Fruit fly (Drosophila melanogaster) whole organism, embryonic: ENCODE measurements around the gene POLDIP2.

Source experiments
- Atf-2 ChIP-seq: fragments of 200-800 bp; sonication (Bioruptor generic); optimal IDR thresholded peaks from 2 replicates; lab custom pipeline; 2016; ENCODE audit warnings: missing biosample characterization, missing genetic modification characterization
- BEAF-32 ChIP-seq: fragments of 200-800 bp; sonication (Bioruptor generic); optimal IDR thresholded peaks from 3 replicates; lab custom pipeline; 2017; ENCODE audit warnings: missing biosample characterization, missing genetic modification characterization, mild to moderate bottlenecking, moderate library complexity, missing genetic modification reagents
- BtbVII ChIP-seq: fragments of 200-800 bp; sonication (Bioruptor generic); optimal IDR thresholded peaks from 3 replicates; lab custom pipeline; 2017; ENCODE audit warnings: missing biosample characterization, mild to moderate bottlenecking, missing genetic modification characterization
- CG10274 ChIP-seq: fragments of 200-800 bp; sonication (Bioruptor generic); optimal IDR thresholded peaks from 3 replicates; lab custom pipeline; 2017; ENCODE audit warnings: missing biosample characterization, mild to moderate bottlenecking, missing genetic modification characterization
- CG10431 ChIP-seq: fragments of 200-800 bp; sonication (Bioruptor generic); optimal IDR thresholded peaks from 3 replicates; lab custom pipeline; 2018; ENCODE audit warnings: missing biosample characterization, mild to moderate bottlenecking, missing genetic modification characterization
- CG11696 ChIP-seq: fragments of 200-800 bp; sonication (Bioruptor generic); IDR thresholded peaks from 2 replicates; pipeline ENCODE4 v1.3.6; 2022; ENCODE audit warnings: missing biosample characterization, missing genetic modification characterization
- CG13287 ChIP-seq: fragments of 200-800 bp; sonication (Bioruptor generic); IDR thresholded peaks from 2 replicates; pipeline ENCODE4 v1.3.6; 2022; ENCODE audit warnings: missing biosample characterization, missing genetic modification characterization; ENCODE audit not compliant: partially characterized antibody
- CG14965 ChIP-seq: fragments of 200-800 bp; sonication (Bioruptor generic); optimal IDR thresholded peaks from 2 replicates; lab custom pipeline; 2016; ENCODE audit warnings: missing biosample characterization, missing genetic modification characterization, borderline replicate concordance
- CG1647 ChIP-seq: fragments of 200-800 bp; sonication (Bioruptor generic); optimal IDR thresholded peaks from 3 replicates; lab custom pipeline; 2016; ENCODE audit warnings: missing biosample characterization, missing genetic modification characterization
- CG16813 ChIP-seq: fragments of 200-800 bp; sonication (Bioruptor generic); IDR thresholded peaks from 3 replicates; pipeline ENCODE4 v1.3.6; 2022; ENCODE audit warnings: missing biosample characterization, missing genetic modification characterization; ENCODE audit not compliant: partially characterized antibody
- CG17359 ChIP-seq: fragments of 200-800 bp; sonication (Bioruptor generic); optimal IDR thresholded peaks from 3 replicates; lab custom pipeline; 2018; ENCODE audit warnings: missing biosample characterization, mild to moderate bottlenecking, missing genetic modification characterization, moderate library complexity
- CG17361 ChIP-seq: fragments of 200-800 bp; sonication (Bioruptor generic); IDR thresholded peaks from 3 replicates; pipeline ENCODE4 v1.3.6; 2022; ENCODE audit warnings: missing biosample characterization, missing genetic modification characterization
- CG34422 ChIP-seq: fragments of 200-800 bp; sonication (Bioruptor generic); IDR thresholded peaks from 3 replicates; pipeline ENCODE4 v1.3.6; 2022; ENCODE audit warnings: missing biosample characterization, missing genetic modification characterization
- CG7987 ChIP-seq: fragments of 200-800 bp; sonication (Bioruptor generic); optimal IDR thresholded peaks from 2 replicates; lab custom pipeline; 2018; ENCODE audit warnings: missing biosample characterization, mild to moderate bottlenecking, missing genetic modification characterization, moderate library complexity
- CG8089 ChIP-seq: fragments of 200-800 bp; sonication (Bioruptor generic); optimal IDR thresholded peaks from 3 replicates; lab custom pipeline; 2016; ENCODE audit warnings: missing biosample characterization, missing genetic modification characterization
- CG8281 ChIP-seq: fragments of 200-800 bp; sonication (Bioruptor generic); optimal IDR thresholded peaks from 2 replicates; lab custom pipeline; 2018; ENCODE audit warnings: missing biosample characterization, mild to moderate bottlenecking, missing genetic modification characterization, moderate library complexity
- D ChIP-seq, 2 experiments: fragments of 200-800 bp in 1 of 2; fragments of >200 bp in 1 of 2; sonication (Bioruptor generic) in 1 of 2; optimal IDR thresholded peaks; 2 replicates in 1 of 2; 3 replicates in 1 of 2; lab custom pipeline; 2017; ENCODE audit warnings: mild to moderate bottlenecking in 1 of 2, missing biosample characterization in 1 of 2, missing genetic modification characterization in 1 of 2, missing genetic modification reagents in 1 of 2
- Dad ChIP-seq: fragments of 200-800 bp; sonication (Bioruptor generic); optimal IDR thresholded peaks from 3 replicates; lab custom pipeline; 2016; ENCODE audit warnings: missing biosample characterization, missing genetic modification characterization
- Doc3 ChIP-seq: fragments of 200-800 bp; sonication (Bioruptor generic); IDR thresholded peaks from 3 replicates; pipeline ENCODE4 v1.3.6; 2022; ENCODE audit warnings: missing biosample characterization, missing genetic modification characterization; ENCODE audit not compliant: partially characterized antibody
- Dref ChIP-seq: fragments of 200-800 bp; sonication (Bioruptor generic); IDR thresholded peaks from 2 replicates; pipeline ENCODE4 v1.3.6; 2022; ENCODE audit warnings: missing biosample characterization, missing genetic modification characterization
- Drgx ChIP-seq: fragments of 200-800 bp; sonication (Bioruptor generic); IDR thresholded peaks from 2 replicates; pipeline ENCODE4 v1.3.6; 2022; ENCODE audit warnings: missing biosample characterization, missing genetic modification characterization
- HLH54F ChIP-seq: fragments of 200-800 bp; sonication (Bioruptor generic); optimal IDR thresholded peaks from 3 replicates; lab custom pipeline; 2016; ENCODE audit warnings: missing biosample characterization, missing genetic modification characterization
- Hmx ChIP-seq: fragments of 200-800 bp; sonication (Bioruptor generic); optimal IDR thresholded peaks from 2 replicates; lab custom pipeline; 2016; ENCODE audit warnings: missing biosample characterization, missing genetic modification characterization
- Med ChIP-seq: fragments of 200-800 bp; sonication (Bioruptor generic); peaks from one replicate; lab custom pipeline; 2016; ENCODE audit warnings: missing biosample characterization, missing genetic modification characterization, mild to moderate bottlenecking, inconsistent platforms, moderate library complexity
- Meics ChIP-seq: fragments of 200-800 bp; sonication (Bioruptor generic); optimal IDR thresholded peaks from 2 replicates; lab custom pipeline; 2017; ENCODE audit warnings: missing biosample characterization, mild to moderate bottlenecking, missing genetic modification characterization
- Sox102F ChIP-seq: fragments of 200-800 bp; sonication (Bioruptor generic); optimal IDR thresholded peaks from 2 replicates; lab custom pipeline; 2018; ENCODE audit warnings: missing biosample characterization, mild to moderate bottlenecking, missing genetic modification characterization, moderate library complexity
- amos ChIP-seq: fragments of 200-800 bp; sonication (Bioruptor generic); IDR thresholded peaks from 2 replicates; pipeline ENCODE4 v1.3.6; 2022; ENCODE audit warnings: missing biosample characterization, missing genetic modification characterization; ENCODE audit not compliant: partially characterized antibody
- bsh ChIP-seq, 2 experiments: fragments of 200-800 bp; sonication (Bioruptor generic); optimal IDR thresholded peaks; 2 replicates each; lab custom pipeline; 2017 to 2018; ENCODE audit warnings: mild to moderate bottlenecking in 2 of 2, missing biosample characterization in 2 of 2, missing genetic modification characterization in 2 of 2, moderate library complexity in 1 of 2
- chinmo ChIP-seq: fragments of 200-800 bp; sonication (Bioruptor generic); IDR thresholded peaks from 4 replicates; pipeline ENCODE4 v1.3.6; 2022; ENCODE audit warnings: missing biosample characterization, missing genetic modification characterization; ENCODE audit not compliant: partially characterized antibody
- chn ChIP-seq: fragments of 200-800 bp; sonication (Bioruptor generic); optimal IDR thresholded peaks from 2 replicates; lab custom pipeline; 2016; ENCODE audit warnings: missing biosample characterization, missing genetic modification characterization
- dm ChIP-seq: fragments of 200-800 bp; sonication (Bioruptor generic); optimal IDR thresholded peaks from 3 replicates; lab custom pipeline; 2016; ENCODE audit warnings: missing biosample characterization, missing genetic modification characterization
- dpn ChIP-seq, 2 experiments: fragments of 200-800 bp; sonication (Bioruptor generic); optimal IDR thresholded peaks; 3 replicates each; lab custom pipeline; 2016; ENCODE audit warnings: missing biosample characterization in 2 of 2, missing genetic modification characterization in 2 of 2
- esg ChIP-seq: fragments of 200-800 bp; sonication (Bioruptor generic); conservative IDR thresholded peaks from 2 replicates; pipeline ENCODE4 v1.3.6; 2022; ENCODE audit warnings: missing biosample characterization, missing genetic modification characterization
- ftz-f1 ChIP-seq: fragments of 200-800 bp; sonication (Bioruptor generic); optimal IDR thresholded peaks from 2 replicates; lab custom pipeline; 2016; ENCODE audit warnings: missing biosample characterization, missing genetic modification characterization
- kah ChIP-seq: fragments of 200-800 bp; sonication (Bioruptor generic); optimal IDR thresholded peaks from 2 replicates; lab custom pipeline; 2018; ENCODE audit warnings: missing biosample characterization, mild to moderate bottlenecking, missing genetic modification characterization
- klu ChIP-seq: fragments of 200-800 bp; sonication (Bioruptor generic); IDR thresholded peaks from 2 replicates; pipeline ENCODE4 v1.3.6; 2022; ENCODE audit warnings: missing biosample characterization, missing genetic modification characterization
- kni ChIP-seq: fragments of 200-800 bp; sonication (Bioruptor generic); optimal IDR thresholded peaks from 3 replicates; lab custom pipeline; 2017; ENCODE audit warnings: mild to moderate bottlenecking, missing biosample characterization, missing genetic modification reagents, missing genetic modification characterization
- knrl ChIP-seq: fragments of 200-800 bp; sonication (Bioruptor generic); IDR thresholded peaks from 3 replicates; pipeline ENCODE4 v1.3.6; 2022; ENCODE audit warnings: missing biosample characterization, missing genetic modification characterization; ENCODE audit not compliant: partially characterized antibody
- onecut ChIP-seq: fragments of 200-800 bp; sonication (Bioruptor generic); IDR thresholded peaks from 2 replicates; pipeline ENCODE4 v1.3.6; 2022; ENCODE audit warnings: missing biosample characterization, missing genetic modification characterization
- sna ChIP-seq: fragments of 200-800 bp; sonication (Bioruptor generic); IDR thresholded peaks from 2 replicates; pipeline ENCODE4 v1.3.6; 2022; ENCODE audit warnings: missing biosample characterization, missing genetic modification characterization; ENCODE audit not compliant: partially characterized antibody
- tll ChIP-seq, 2 experiments: fragments of 200-800 bp in 1 of 2; fragments of >200 bp in 1 of 2; sonication (Bioruptor generic) in 1 of 2; optimal IDR thresholded peaks; 2 replicates each; lab custom pipeline; 2017 to 2019; ENCODE audit warnings: missing biosample characterization in 2 of 2, missing genetic modification characterization in 2 of 2, mild to moderate bottlenecking in 1 of 2, moderate library complexity in 1 of 2
- unpg ChIP-seq: fragments of 200-800 bp; sonication (Bioruptor generic); optimal IDR thresholded peaks from 3 replicates; lab custom pipeline; 2018; ENCODE audit warnings: missing biosample characterization, mild to moderate bottlenecking, missing genetic modification characterization, moderate library complexity
- usp ChIP-seq: fragments of >200 bp; optimal IDR thresholded peaks from 2 replicates; lab custom pipeline; 2017; ENCODE audit warnings: missing biosample characterization, missing genetic modification characterization
- vnd ChIP-seq: fragments of 200-800 bp; sonication (Bioruptor generic); IDR thresholded peaks from 3 replicates; pipeline ENCODE4 v1.3.6; 2022; ENCODE audit warnings: missing biosample characterization, missing genetic modification characterization; ENCODE audit not compliant: partially characterized antibody
- zfh2 ChIP-seq: fragments of 200-800 bp; sonication (Bioruptor generic); optimal IDR thresholded peaks from 2 replicates; lab custom pipeline; 2016; ENCODE audit warnings: missing biosample characterization, missing genetic modification characterization

Gene POLDIP2

dm6 chr3R:5517002-5517875, 49.7 kb downstream of the POLDIP2 start, which contains the start of gene Itpr (continued):
- peak; percentile 86 for TF ChIP-seq Med (GFP tag; lab: Kevin White, UChicago)
- TF ChIP-seq bsh (GFP tag; optimal IDR thresholded peaks at IDR 0.05; lab: Kevin White, UChicago) = no peak
- no peak for TF ChIP-seq CG1647 (GFP tag; lab: Kevin White, UChicago)
- TF ChIP-seq Dref = 0 out of 2 replicates have a peak, but pooled peaks have one; percentile 23
- 0 out of 3 replicates have a peak, but pooled peaks have one; percentile 12 for TF ChIP-seq CG17361
- TF ChIP-seq amos = peak; percentile 50; the same call in 1 of the 2 replicates
- no peak for TF ChIP-seq esg
- TF ChIP-seq CG11696 = peak; percentile 55; the same call in 1 of the 2 replicates
- no peak for TF ChIP-seq usp (GFP tag; lab: Kevin White, UChicago)
- no peak for TF ChIP-seq CG8089 (GFP tag; lab: Kevin White, UChicago)
- no peak for TF ChIP-seq HLH54F (GFP tag; lab: Kevin White, UChicago)
- TF ChIP-seq zfh2 (GFP tag; lab: Kevin White, UChicago) = no peak
- peak; percentile 43 for TF ChIP-seq Meics (GFP tag; lab: Kevin White, UChicago)
- TF ChIP-seq CG17359 (tag; lab: Kevin White, UChicago) = no peak
- TF ChIP-seq chinmo (GFP tag; lab: Robert Waterston, UW) = peak; percentile 92
- TF ChIP-seq CG13287 (GFP tag; lab: Robert Waterston, UW) = peak; percentile 49; the same call in 1 of the 2 replicates
- TF ChIP-seq CG7987 = peak; percentile 7
- no peak for TF ChIP-seq Hmx (GFP tag; lab: Kevin White, UChicago)
- no peak for TF ChIP-seq Doc3
- TF ChIP-seq chn (GFP tag; lab: Kevin White, UChicago) = peak; percentile 25
- 0 out of 3 replicates have a peak, but pooled peaks have one; percentile 14 for TF ChIP-seq knrl
- TF ChIP-seq Atf-2 (GFP tag; lab: Kevin White, UChicago) = no peak
- 0 out of 3 replicates have a peak, but pooled peaks have one; percentile 12 for TF ChIP-seq CG16813
- TF ChIP-seq onecut (GFP tag; lab: Robert Waterston, UW) = 0 out of 2 replicates have a peak, but pooled peaks have one; percentile 17
- peak; percentile 55 for TF ChIP-seq sna (GFP tag; lab: Robert Waterston, UW)
- TF ChIP-seq ftz-f1 (GFP tag; lab: Kevin White, UChicago) = peak; percentile 31
- no peak for TF ChIP-seq Dad (GFP tag; lab: Kevin White, UChicago)
- TF ChIP-seq CG14965 (GFP tag; lab: Kevin White, UChicago) = no peak
- peak; percentile 7 for TF ChIP-seq CG10431 (GFP tag; lab: Kevin White, UChicago)
- TF ChIP-seq kah (GFP tag; lab: Kevin White, UChicago) = peak; percentile 98
- TF ChIP-seq CG8281 (tag; lab: Kevin White, UChicago) = peak; percentile 32
- no peak for TF ChIP-seq CG10274 (GFP tag; lab: Kevin White, UChicago)
- TF ChIP-seq Sox102F (GFP tag; lab: Kevin White, UChicago) = no peak
- no peak for TF ChIP-seq Drgx (GFP tag; lab: Robert Waterston, UW)
- no peak for TF ChIP-seq unpg (GFP tag; lab: Kevin White, UChicago)
- peak; percentile 27 for TF ChIP-seq dm
- peak; percentile 24 for TF ChIP-seq D (optimal IDR thresholded peaks at IDR 0.05; lab: Kevin White, UChicago)
- peak; percentile 17 for TF ChIP-seq D (GFP tag; optimal IDR thresholded peaks at IDR 0.05; lab: Kevin White, UChicago)
- TF ChIP-seq vnd (GFP tag; lab: Robert Waterston, UW) = no peak
- peak; percentile 32 for TF ChIP-seq BtbVII (GFP tag; lab: Kevin White, UChicago)
- TF ChIP-seq tll (GFP tag; optimal IDR thresholded peaks at IDR 0.05; lab: Kevin White, UChicago) = no peak
- no peak for TF ChIP-seq dpn (GFP tag; optimal IDR thresholded peaks at IDR 0.05; lab: Kevin White, UChicago)
- peak; percentile 59 for TF ChIP-seq kni (GFP tag; lab: Kevin White, UChicago)
- TF ChIP-seq klu (GFP tag; lab: Robert Waterston, UW) = peak; percentile 15; the same call in 1 of the 2 replicates
- peak; percentile 30 for TF ChIP-seq BEAF-32 (GFP tag; lab: Kevin White, UChicago)
- TF ChIP-seq CG34422 = peak; percentile 79; the same call in 2 of the 3 replicates
